Worm (Caenorhabditis elegans): Measurements from ENCODE around the gene abcx-1.

Gene abcx-1

ce11 chrII:6565077-6565476, 33.1 kb downstream of the abcx-1 start, which contains the start of gene mpz-3 (continued):
- TF ChIP-seq mcd-1 (GFP tag; IDR thresholded peaks at IDR 0.05) (no peak), nhr-90 (tag; optimal IDR thresholded peaks at IDR 0.05) (peak; percentile 31), zfh-2 (GFP tag; conservative IDR thresholded peaks at IDR 0.05) (no peak), ekl-4 (GFP tag; IDR thresholded peaks at IDR 0.05) (no peak), nfyb-1 (GFP tag; IDR thresholded peaks at IDR 0.05) (no peak)

DNA sequence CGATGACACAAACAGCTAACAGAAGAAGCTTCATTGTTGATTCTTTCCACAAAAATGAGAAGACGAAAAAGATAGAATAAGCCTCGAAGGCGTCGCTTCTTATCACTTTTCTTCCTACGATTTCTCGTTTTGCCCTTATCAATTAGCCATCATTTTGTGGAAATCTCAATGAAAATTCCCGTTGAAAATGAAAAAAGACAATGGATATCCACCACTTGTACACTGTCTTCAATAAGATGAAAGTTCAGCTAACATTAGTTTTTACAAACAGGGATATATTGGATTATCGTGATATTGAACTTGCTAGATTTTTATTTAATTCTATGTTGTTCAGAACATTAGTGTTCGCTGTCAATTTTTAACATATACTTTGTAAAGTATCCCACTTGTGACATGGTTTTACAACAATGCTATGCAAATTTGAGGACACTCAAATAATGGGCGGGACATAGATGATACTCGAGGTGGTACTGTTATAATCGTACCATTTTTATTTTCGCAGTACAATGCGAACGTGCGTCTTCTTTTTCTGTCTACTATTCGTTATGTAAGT, 34.7 kb downstream of the abcx-1 start, which contains the start of the genes F18C5.5 and F18C5.9:
TSS of gene F18C5.5 (minus strand) at position 101 of the 553 bp plus-strand sequence.
TSS of gene F18C5.9 (plus strand) at position 503 of the 553 bp plus-strand sequence.
- TF ChIP-seq bed-2 (GFP tag; IDR thresholded peaks at IDR 0.05) (no peak), ztf-6 (GFP tag; IDR thresholded peaks at IDR 0.05) (no peak), let-607 (tag; optimal IDR thresholded peaks at IDR 0.05) (no peak), mcd-1 (GFP tag; IDR thresholded peaks at IDR 0.05) (no peak), mel-28 (tag; optimal IDR thresholded peaks at IDR 0.05; ENCODE audit: borderline replicate concordance) (no peak), lin-35 (GFP tag; optimal IDR thresholded peaks at IDR 0.05) (no peak), sdz-38 (tag; optimal IDR thresholded peaks at IDR 0.05) (no peak), pha-4 (tag; optimal IDR thresholded peaks at IDR 0.05) (no peak), Y95B8A.8 (GFP tag; IDR thresholded peaks at IDR 0.05) (no peak), nhr-80 (tag; optimal IDR thresholded peaks at IDR 0.05) (no peak), F49E8.2 (tag; optimal IDR thresholded peaks at IDR 0.05; ENCODE audit: insufficient read depth) (no peak), hmg-20 (GFP tag; IDR thresholded peaks at IDR 0.05) (no peak), madf-6 (GFP tag; IDR thresholded peaks at IDR 0.05) (no peak), F22D6.2 (tag; optimal IDR thresholded peaks at IDR 0.05) (no peak), K11D2.4 (GFP tag; IDR thresholded peaks at IDR 0.05) (no peak), unc-62 (GFP tag; optimal IDR thresholded peaks at IDR 0.05) (no peak)

DNA sequence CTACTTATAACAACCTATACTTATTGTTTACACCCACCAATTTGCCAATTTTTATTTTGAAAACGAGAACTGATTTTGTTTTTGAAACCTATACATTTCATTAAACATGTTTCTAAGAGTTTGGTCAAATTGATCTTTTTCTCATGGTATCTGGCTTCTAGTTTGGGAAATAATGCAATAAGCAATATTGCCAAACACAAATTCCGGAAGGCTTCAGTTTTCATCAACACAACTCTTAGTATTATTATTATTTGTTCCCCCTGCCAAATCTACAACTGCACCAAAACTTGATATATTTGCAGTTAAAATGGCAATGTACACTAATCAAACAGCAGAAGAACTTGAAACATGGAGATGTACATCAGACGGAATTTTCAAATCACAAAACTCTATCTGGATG, 36.7 kb downstream of the abcx-1 start, which contains the start of gene sra-27:
TSS of gene sra-27 (plus strand) at position 301 of the 400 bp plus-strand sequence.
- TF ChIP-seq F10E7.11 (tag; optimal IDR thresholded peaks at IDR 0.05) (no peak), K12H6.12 (tag; optimal IDR thresholded peaks at IDR 0.05) (no peak), ccch-3 (GFP tag; optimal IDR thresholded peaks at IDR 0.05) (no peak), F57A8.1 (GFP tag; optimal IDR thresholded peaks at IDR 0.05) (no peak), rpc-1 (optimal IDR thresholded peaks at IDR 0.05) (no peak), rpc-1 (tag; optimal IDR thresholded peaks at IDR 0.05) (no peak), pbrm-1 (GFP tag; IDR thresholded peaks at IDR 0.05) (no peak), ets-4 (GFP tag; optimal IDR thresholded peaks at IDR 0.05) (no peak), gei-17 (GFP tag; optimal IDR thresholded peaks at IDR 0.05) (no peak), B0019.2 (GFP tag; conservative IDR thresholded peaks at IDR 0.05) (no peak)

DNA sequence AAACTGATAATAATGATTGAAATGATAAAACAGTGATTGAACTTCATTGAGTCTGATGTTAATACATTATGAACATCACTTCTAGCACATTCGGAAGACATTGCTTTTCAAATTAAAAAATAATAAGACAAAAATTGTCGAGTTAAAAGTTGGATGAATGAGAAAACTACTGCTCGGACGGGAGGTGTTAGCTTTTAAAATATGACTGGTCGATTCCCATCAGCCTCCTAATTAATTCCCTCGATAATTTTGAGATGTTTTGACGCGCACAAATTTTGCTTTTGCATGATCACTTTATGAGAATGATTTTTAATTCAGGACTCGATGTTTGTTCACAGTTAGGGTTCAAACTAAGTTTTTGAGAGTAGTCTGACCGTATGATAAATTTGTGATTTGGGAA, 41.7 kb downstream of the abcx-1 start, which contains the start of gene sra-28:
TSS of gene sra-28 (minus strand) at position 101 of the 400 bp plus-strand sequence.
- TF ChIP-seq lin-54 (GFP tag; optimal IDR thresholded peaks at IDR 0.05), result no peak
- no peak for TF ChIP-seq ceh-58 (GFP tag; IDR thresholded peaks at IDR 0.05)
- TF ChIP-seq zim-3 (tag; optimal IDR thresholded peaks at IDR 0.05), result no peak
- TF ChIP-seq xnd-1 (tag; optimal IDR thresholded peaks at IDR 0.05), result no peak
- TF ChIP-seq rpc-1 (optimal IDR thresholded peaks at IDR 0.05), result no peak
- no peak for TF ChIP-seq rpc-1 (tag; optimal IDR thresholded peaks at IDR 0.05)
- no peak for TF ChIP-seq B0336.3 (GFP tag; IDR thresholded peaks at IDR 0.05)
- no peak for TF ChIP-seq B0261.1 (tag; optimal IDR thresholded peaks at IDR 0.05)
- no peak for TF ChIP-seq lsy-27 (tag; optimal IDR thresholded peaks at IDR 0.05; ENCODE audit: borderline replicate concordance, insufficient read depth)
- no peak for TF ChIP-seq bed-2 (GFP tag; IDR thresholded peaks at IDR 0.05)
- TF ChIP-seq nhr-179 (tag; optimal IDR thresholded peaks at IDR 0.05), result no peak
- TF ChIP-seq mcd-1 (GFP tag; IDR thresholded peaks at IDR 0.05), result no peak
- no peak for TF ChIP-seq attf-5 (GFP tag; optimal IDR thresholded peaks at IDR 0.05)
- no peak for TF ChIP-seq pha-4 (tag; optimal IDR thresholded peaks at IDR 0.05)
- no peak for TF ChIP-seq lir-1 (GFP tag; conservative IDR thresholded peaks at IDR 0.05)
- TF ChIP-seq attf-3 (GFP tag; conservative IDR thresholded peaks at IDR 0.05), result no peak
- TF ChIP-seq mes-4 (tag; optimal IDR thresholded peaks at IDR 0.05), result no peak

Measured in whole organism, young adult.